Worm (Caenorhabditis elegans) whole organism, L4 larva: ENCODE results near the gene C25H3.1.

Experiments
- D1046.2 ChIP-seq: fragments of 200-800 bp; sonication (Bioruptor generic); IDR thresholded peaks from 2 replicates; pipeline ENCODE4 v1.3.6; 2022; ENCODE audit warnings: missing genetic modification characterization, missing compliant biosample characterization
- F26F4.8 ChIP-seq: fragments of 200-800 bp; sonication (Bioruptor generic); conservative IDR thresholded peaks from 2 replicates; pipeline ENCODE4 v1.3.6; 2022; ENCODE audit warnings: missing genetic modification characterization, missing compliant biosample characterization
- T20F7.1 ChIP-seq: fragments of 200-800 bp; sonication (Bioruptor generic); optimal IDR thresholded peaks from 2 replicates; lab custom pipeline; 2018; ENCODE audit warnings: mild to moderate bottlenecking, missing genetic modification characterization, missing compliant biosample characterization
- Y105C5A.15 ChIP-seq: fragments of 200-800 bp; sonication (Bioruptor generic); IDR thresholded peaks from 2 replicates; pipeline ENCODE4 v1.3.6; 2022; ENCODE audit warnings: missing genetic modification characterization, missing compliant biosample characterization
- Y5F2A.4 ChIP-seq: fragments of 200-800 bp; sonication (Bioruptor generic); optimal IDR thresholded peaks from 2 replicates; lab custom pipeline; 2018; ENCODE audit warnings: mild to moderate bottlenecking, missing genetic modification characterization, missing compliant biosample characterization
- ZK337.2 ChIP-seq: fragments of 200-800 bp; sonication (Bioruptor generic); IDR thresholded peaks from 2 replicates; pipeline ENCODE4 v1.3.6; 2022; ENCODE audit warnings: missing genetic modification reagents, missing genetic modification characterization, missing compliant biosample characterization
- ZK546.5 ChIP-seq, 2 experiments: sonication (generic microtip); optimal IDR thresholded peaks; 2 replicates each; lab custom pipeline; 2017; ENCODE audit warnings: missing biosample characterization in 2 of 2, missing genetic modification characterization in 2 of 2
- aha-1 ChIP-seq: fragments of 150-350 bp; peaks from one replicate; lab custom pipeline; 2014; ENCODE audit warnings: missing biosample characterization, missing genetic modification characterization
- attf-4 ChIP-seq: sonication (generic microtip); optimal IDR thresholded peaks from 3 replicates; lab custom pipeline; 2017; ENCODE audit warnings: missing biosample characterization, missing genetic modification characterization
- ceh-20 ChIP-seq: fragments of 200-800 bp; sonication (Bioruptor generic); IDR thresholded peaks from 2 replicates; pipeline ENCODE4 v1.3.6; 2022; ENCODE audit warnings: missing genetic modification reagents, missing genetic modification characterization, missing compliant biosample characterization
- ctbp-1 ChIP-seq: fragments of 200-800 bp; sonication (Bioruptor generic); IDR thresholded peaks from 2 replicates; pipeline ENCODE4 v1.3.6; 2022; ENCODE audit warnings: missing genetic modification reagents, missing genetic modification characterization, missing compliant biosample characterization
- dpl-1 ChIP-seq: fragments of 150-350 bp; optimal IDR thresholded peaks from 2 replicates; lab custom pipeline; 2014; ENCODE audit warnings: missing biosample characterization, missing genetic modification reagents, missing genetic modification characterization
- egl-27 ChIP-seq: sonication (generic microtip); optimal IDR thresholded peaks from 3 replicates; lab custom pipeline; 2017; ENCODE audit warnings: missing biosample characterization, missing genetic modification reagents, missing genetic modification characterization
- fkh-10 ChIP-seq: fragments of 150-350 bp; optimal IDR thresholded peaks from 2 replicates; lab custom pipeline; 2014; ENCODE audit warnings: missing biosample characterization, missing genetic modification reagents, missing genetic modification characterization
- fos-1 ChIP-seq: fragments of 150-350 bp; optimal IDR thresholded peaks from 2 replicates; lab custom pipeline; 2014; ENCODE audit warnings: missing biosample characterization, missing genetic modification characterization
- hif-1 ChIP-seq, 2 experiments: sonication (generic microtip); optimal IDR thresholded peaks; 2 replicates each; lab custom pipeline; 2016 to 2017; ENCODE audit warnings: missing compliant biosample characterization in 2 of 2, missing genetic modification characterization in 2 of 2, missing genetic modification reagents in 2 of 2, missing genotype in 2 of 2, mild to moderate bottlenecking in 1 of 2
- hmg-1.1 ChIP-seq: fragments of 200-800 bp; sonication (Bioruptor generic); IDR thresholded peaks from 2 replicates; pipeline ENCODE4 v1.3.6; 2022; ENCODE audit warnings: missing genetic modification reagents, missing genetic modification characterization, missing compliant biosample characterization
- jun-1 ChIP-seq: fragments of 150-350 bp; optimal IDR thresholded peaks from 2 replicates; lab custom pipeline; 2014; ENCODE audit warnings: missing biosample characterization, missing genetic modification reagents, missing genetic modification characterization
- lin-38 ChIP-seq: fragments of 200-800 bp; sonication (Bioruptor generic); IDR thresholded peaks from 2 replicates; pipeline ENCODE4 v1.3.6; 2022; ENCODE audit warnings: missing genetic modification reagents, missing genetic modification characterization, missing compliant biosample characterization
- mxl-3 ChIP-seq: fragments of 200-800 bp; sonication (Bioruptor generic); optimal IDR thresholded peaks from 2 replicates; lab custom pipeline; 2018; ENCODE audit warnings: mild to moderate bottlenecking, missing genetic modification characterization, missing compliant biosample characterization
- nhr-25 ChIP-seq: sonication (generic microtip); optimal IDR thresholded peaks from 2 replicates; lab custom pipeline; 2017; ENCODE audit warnings: missing genetic modification characterization, mild to moderate bottlenecking, missing compliant biosample characterization, antibody characterized with exemption, moderate library complexity, borderline replicate concordance; ENCODE audit not compliant: insufficient read depth
- nhr-28 ChIP-seq: fragments of 150-350 bp; optimal IDR thresholded peaks from 2 replicates; lab custom pipeline; 2014; ENCODE audit warnings: missing biosample characterization, missing genetic modification characterization
- sdz-12 ChIP-seq: fragments of 200-800 bp; sonication (Bioruptor generic); optimal IDR thresholded peaks from 2 replicates; lab custom pipeline; 2018; ENCODE audit warnings: mild to moderate bottlenecking, missing genetic modification characterization, missing compliant biosample characterization
- set-16 ChIP-seq: fragments of 200-800 bp; sonication (Bioruptor generic); IDR thresholded peaks from 2 replicates; pipeline ENCODE4 v1.3.6; 2022; ENCODE audit warnings: missing genetic modification reagents, missing genetic modification characterization, missing compliant biosample characterization
- unc-62 ChIP-seq, 3 experiments: fragments of 150-350 bp in 1 of 3; sonication (generic microtip); optimal IDR thresholded peaks in 2 of 3; peaks in 1 of 3; 1 replicate in 1 of 3; 2 replicates in 2 of 3; lab custom pipeline; 2014 to 2017; ENCODE audit warnings: missing biosample characterization in 3 of 3, missing genetic modification characterization in 3 of 3, missing genetic modification reagents in 3 of 3, missing genotype in 1 of 3
- vab-7 ChIP-seq: fragments of 200-800 bp; sonication (Bioruptor generic); IDR thresholded peaks from 2 replicates; pipeline ENCODE4 v1.3.6; 2022; ENCODE audit warnings: missing genetic modification reagents, missing genetic modification characterization, missing compliant biosample characterization
- zag-1 ChIP-seq: fragments of 150-350 bp; optimal IDR thresholded peaks from 2 replicates; lab custom pipeline; 2014; ENCODE audit warnings: missing biosample characterization, missing genetic modification characterization
- zfp-3 ChIP-seq: fragments of 200-800 bp; sonication (Bioruptor generic); conservative IDR thresholded peaks from 2 replicates; pipeline ENCODE4 v1.3.6; 2022; ENCODE audit warnings: missing genetic modification reagents, missing genetic modification characterization, missing compliant biosample characterization
- zip-11 ChIP-seq: fragments of 200-800 bp; sonication (Bioruptor generic); IDR thresholded peaks from 2 replicates; pipeline ENCODE4 v1.3.6; 2022; ENCODE audit warnings: missing genetic modification characterization, missing compliant biosample characterization
- ztf-11 ChIP-seq: fragments of 150-350 bp; optimal IDR thresholded peaks from 2 replicates; lab custom pipeline; 2014; ENCODE audit warnings: missing biosample characterization, missing genetic modification characterization

C25H3.1 gene

DNA sequence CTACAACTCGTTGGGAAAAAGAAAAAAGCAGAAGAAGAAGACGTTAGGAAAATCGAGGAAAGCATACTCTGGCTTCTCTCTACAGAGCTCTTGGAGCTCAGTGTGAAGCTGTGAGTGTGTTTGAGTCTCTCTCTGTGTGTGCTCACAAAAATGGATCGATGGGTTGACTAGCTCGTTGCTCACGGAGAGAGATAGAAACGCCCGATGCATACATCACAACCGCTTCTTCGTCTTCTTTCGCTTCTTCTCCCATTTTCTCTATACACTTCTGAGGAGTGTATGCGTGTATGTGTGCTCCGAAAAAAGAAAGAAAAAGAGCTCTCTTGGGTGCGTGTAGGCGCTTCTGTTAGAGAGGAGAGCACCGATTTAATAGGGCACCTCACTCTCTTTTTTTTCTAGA lies 26.2 kb downstream of the C25H3.1 start (continued):
- no peak for TF ChIP-seq jun-1 (tag; lab: Kevin White, UChicago)
- peak; percentile 84 for TF ChIP-seq fkh-10 (GFP tag; lab: Kevin White, UChicago)
- TF ChIP-seq F26F4.8: no peak
- TF ChIP-seq sdz-12 (GFP tag; lab: Kevin White, UChicago): no peak
- no peak for TF ChIP-seq Y5F2A.4
- TF ChIP-seq Y105C5A.15: no peak
- TF ChIP-seq D1046.2 (GFP tag; lab: Robert Waterston, UW): no peak
- no peak for TF ChIP-seq nhr-28 (tag; lab: Kevin White, UChicago)
- TF ChIP-seq egl-27 (tag; lab: Kevin White, UChicago): no peak
- peak in 1 of 2 experiments; percentile 75 for TF ChIP-seq unc-62 (GFP tag; optimal IDR thresholded peaks at IDR 0.05 in 1 of 2; lab: Kevin White, UChicago)
- TF ChIP-seq unc-62 (tag; optimal IDR thresholded peaks at IDR 0.05; lab: Kevin White, UChicago): no peak
- TF ChIP-seq lin-38: no peak
- no peak for TF ChIP-seq mxl-3 (GFP tag; lab: Kevin White, UChicago)
- peak; percentile 86 for TF ChIP-seq hmg-1.1 (GFP tag; lab: Robert Waterston, UW)
- TF ChIP-seq set-16 (GFP tag; lab: Robert Waterston, UW): no peak
- TF ChIP-seq ZK546.5 (tag; optimal IDR thresholded peaks at IDR 0.05; lab: Kevin White, UChicago): no peak
- no peak for TF ChIP-seq ZK337.2 (GFP tag; lab: Robert Waterston, UW)
- TF ChIP-seq ceh-20 (GFP tag; lab: Robert Waterston, UW): peak; percentile 46; the same call in 1 of the 2 replicates
- TF ChIP-seq nhr-25 (tag; lab: Kevin White, UChicago): no peak

ce11 chrII:5727707-5728106 lies 28.8 kb downstream of the C25H3.1 start, which contains the start of gene rab-3:
Gene rab-3, minus strand, starts transcription at chrII:5727853.
- TF ChIP-seq fkh-10 (GFP tag; lab: Kevin White, UChicago) (peak; percentile 10), ctbp-1 (GFP tag; lab: Robert Waterston, UW) (0 out of 2 replicates have a peak, but pooled peaks have one; percentile 14), ztf-11 (tag; lab: Kevin White, UChicago) (no peak), D1046.2 (GFP tag; lab: Robert Waterston, UW) (no peak), unc-62 (GFP tag; optimal IDR thresholded peaks at IDR 0.05 in 1 of 2; lab: Kevin White, UChicago) (peak in 1 of 2 experiments; percentile 35), unc-62 (tag; optimal IDR thresholded peaks at IDR 0.05; lab: Kevin White, UChicago) (no peak), zfp-3 (GFP tag; lab: Robert Waterston, UW) (no peak), hif-1 (tag; optimal IDR thresholded peaks at IDR 0.05; lab: Kevin White, UChicago) (no peak)

- no peak for TF ChIP-seq lin-38
- TF ChIP-seq vab-7: no peak
- no peak for TF ChIP-seq T20F7.1 (GFP tag; lab: Kevin White, UChicago)
These were observed 31.6 kb downstream of the C25H3.1 start, which contains the start of the genes C18A3.7 and C18A3.11 for ce11 chrII:5730343-5731083. Gene C18A3.7, minus strand, starts transcription at chrII:5730443. Gene C18A3.11, plus strand, starts transcription at chrII:5731033.

DNA sequence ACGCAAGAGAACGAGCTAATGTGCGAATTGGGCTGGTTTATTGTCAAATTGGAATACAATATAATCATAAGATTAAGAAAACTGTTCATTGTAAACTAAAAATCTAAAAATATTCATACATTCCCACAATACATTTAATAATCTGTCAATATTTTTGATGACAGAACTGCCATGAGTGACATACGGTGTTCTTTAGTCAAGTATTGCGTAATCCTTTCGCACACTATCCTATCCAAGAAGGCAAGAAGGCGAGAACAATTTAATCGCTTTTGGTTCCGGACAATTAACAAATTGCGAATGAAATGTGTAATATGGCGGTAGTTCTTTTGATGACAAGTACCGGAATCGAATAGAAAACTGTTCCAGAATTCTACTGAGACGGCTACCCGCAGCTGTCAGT lies 36.0 kb downstream of the C25H3.1 start:
- TF ChIP-seq lin-38 (no peak), dpl-1 (GFP tag; lab: Kevin White, UChicago) (no peak), fos-1 (tag; lab: Kevin White, UChicago) (no peak), zip-11 (GFP tag; lab: Robert Waterston, UW) (no peak), unc-62 (GFP tag; optimal IDR thresholded peaks at IDR 0.05 in 1 of 2; lab: Kevin White, UChicago) (no peak), unc-62 (tag; optimal IDR thresholded peaks at IDR 0.05; lab: Kevin White, UChicago) (no peak), aha-1 (tag; lab: Kevin White, UChicago) (no peak), nhr-28 (tag; lab: Kevin White, UChicago) (no peak), zag-1 (tag; lab: Kevin White, UChicago) (no peak), ceh-20 (GFP tag; lab: Robert Waterston, UW) (no peak), attf-4 (tag; lab: Kevin White, UChicago) (no peak)
